Fruit fly (Drosophila melanogaster): ENCODE data around the gene CG5653.

The CG5653 gene

DNA sequence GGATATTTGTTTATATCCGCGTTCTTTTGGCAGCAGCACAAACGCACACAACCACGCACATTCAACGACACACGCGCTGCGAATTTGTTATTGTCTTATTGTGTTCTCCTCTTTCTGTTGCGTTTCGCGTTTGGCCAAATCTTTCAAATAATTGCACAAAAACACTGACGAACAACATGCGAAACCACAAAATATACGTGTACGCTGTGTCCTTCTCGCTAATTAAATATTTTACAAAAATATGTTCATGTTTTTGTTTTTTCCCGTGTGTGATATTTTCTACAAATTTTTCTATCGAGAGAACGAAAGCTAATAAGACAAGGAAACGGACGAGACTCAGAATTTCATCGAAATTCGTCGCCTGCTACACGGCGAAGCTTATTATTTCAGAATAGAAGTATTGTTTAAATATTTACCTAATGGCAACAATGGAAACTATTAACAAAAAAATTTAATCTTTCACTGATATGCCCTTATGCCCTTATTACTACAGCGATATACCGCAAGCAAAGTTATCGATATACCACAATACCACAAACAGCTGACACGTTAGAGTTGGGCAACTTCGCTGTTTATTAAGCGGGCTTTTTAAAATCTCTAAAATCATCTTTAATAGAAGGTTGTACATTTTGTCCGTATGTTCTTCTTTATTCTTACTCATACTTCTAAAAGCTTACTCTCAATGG lies 12.1 kb downstream of the CG5653 start, which contains the start of the genes CG43783 and orb2 (continued):
- TF ChIP-seq CG12769 (tag; optimal IDR thresholded peaks at IDR 0.05) = no peak
- no peak for TF ChIP-seq CG8290 (GFP tag; optimal IDR thresholded peaks at IDR 0.05)
- TF ChIP-seq CG8290 (tag; optimal IDR thresholded peaks at IDR 0.05) = no peak
- TF ChIP-seq CG3995 (GFP tag; optimal IDR thresholded peaks at IDR 0.05) = no peak
- TF ChIP-seq CG3163 (GFP tag; optimal IDR thresholded peaks at IDR 0.05) = no peak
- no peak for TF ChIP-seq Rfx (GFP tag; IDR thresholded peaks at IDR 0.05)
- TF ChIP-seq grn (GFP tag; optimal IDR thresholded peaks at IDR 0.05) = no peak
- TF ChIP-seq org-1 (GFP tag; optimal IDR thresholded peaks at IDR 0.05) = no peak
- no peak for TF ChIP-seq CG13296 (GFP tag; optimal IDR thresholded peaks at IDR 0.05)
- no peak for TF ChIP-seq CG16815 (GFP tag; optimal IDR thresholded peaks at IDR 0.05)
- TF ChIP-seq ro (GFP tag; IDR thresholded peaks at IDR 0.05) = no peak
- no peak for TF ChIP-seq NFAT (GFP tag; IDR thresholded peaks at IDR 0.05)
- TF ChIP-seq stwl (tag; optimal IDR thresholded peaks at IDR 0.05) = peak; percentile 55
- no peak for TF ChIP-seq ham (GFP tag; IDR thresholded peaks at IDR 0.05)
- TF ChIP-seq fd64A (GFP tag; optimal IDR thresholded peaks at IDR 0.05) = no peak
- TF ChIP-seq pho (GFP tag; optimal IDR thresholded peaks at IDR 0.05) = no peak
- no peak for TF ChIP-seq slou (GFP tag; optimal IDR thresholded peaks at IDR 0.05)
- no peak for TF ChIP-seq slp2 (GFP tag; optimal IDR thresholded peaks at IDR 0.05)
- no peak for TF ChIP-seq HLH3B (GFP tag; IDR thresholded peaks at IDR 0.05)
- no peak for TF ChIP-seq CG4820 (GFP tag; optimal IDR thresholded peaks at IDR 0.05)
- TF ChIP-seq CG18476 (GFP tag; optimal IDR thresholded peaks at IDR 0.05) = no peak
- TF ChIP-seq CG17912 (GFP tag; optimal IDR thresholded peaks at IDR 0.05) = no peak
- TF ChIP-seq MBD-R2 (GFP tag; IDR thresholded peaks at IDR 0.05) = no peak
- TF ChIP-seq cas (GFP tag; IDR thresholded peaks at IDR 0.05) = no peak
- peak; percentile 32 for TF ChIP-seq CG4617 (GFP tag; optimal IDR thresholded peaks at IDR 0.05; ENCODE audit: borderline replicate concordance)
- no peak for TF ChIP-seq dmrt99B (tag; optimal IDR thresholded peaks at IDR 0.05)
- TF ChIP-seq CG10462 (GFP tag; optimal IDR thresholded peaks at IDR 0.05) = no peak
- TF ChIP-seq CG34224 (GFP tag; IDR thresholded peaks at IDR 0.05; ENCODE audit: partially characterized antibody) = peak; percentile 77
- no peak for TF ChIP-seq sqz (GFP tag; optimal IDR thresholded peaks at IDR 0.05)
- TF ChIP-seq kay (GFP tag; optimal IDR thresholded peaks at IDR 0.05) = no peak
- peak; percentile 57 for TF ChIP-seq hbn (GFP tag; IDR thresholded peaks at IDR 0.05; ENCODE audit: partially characterized antibody)
- no peak for TF ChIP-seq zf30C (GFP tag; optimal IDR thresholded peaks at IDR 0.05)
- TF ChIP-seq Asciz (GFP tag; optimal IDR thresholded peaks at IDR 0.05) = no peak
- no peak for TF ChIP-seq zfh1 (GFP tag; IDR thresholded peaks at IDR 0.05)
- no peak for TF ChIP-seq Elba2 (GFP tag; optimal IDR thresholded peaks at IDR 0.05)
- TF ChIP-seq CG10321 (GFP tag; IDR thresholded peaks at IDR 0.05) = no peak
- no peak for TF ChIP-seq pan (optimal IDR thresholded peaks at IDR 0.05)
- TF ChIP-seq pan (GFP tag; optimal IDR thresholded peaks at IDR 0.05 in 1 of 2, IDR thresholded peaks at IDR 0.05 in 1 of 2) = no peak
- no peak for TF ChIP-seq CG13123 (GFP tag; optimal IDR thresholded peaks at IDR 0.05)
- TF ChIP-seq en (GFP tag; optimal IDR thresholded peaks at IDR 0.05) = no peak
- TF ChIP-seq CG10267 (tag; optimal IDR thresholded peaks at IDR 0.05) = no peak
- TF ChIP-seq Nf-YC (tag; optimal IDR thresholded peaks at IDR 0.05) = no peak
- no peak for TF ChIP-seq fu2 (GFP tag; optimal IDR thresholded peaks at IDR 0.05)
- TF ChIP-seq dm (GFP tag; optimal IDR thresholded peaks at IDR 0.05) = no peak
- no peak for TF ChIP-seq Myb (GFP tag; optimal IDR thresholded peaks at IDR 0.05)
- TF ChIP-seq ftz-f1 (GFP tag; optimal IDR thresholded peaks at IDR 0.05) = no peak
- no peak for TF ChIP-seq H15 (GFP tag; IDR thresholded peaks at IDR 0.05)
- no peak for TF ChIP-seq CG14441 (GFP tag; IDR thresholded peaks at IDR 0.05)
- TF ChIP-seq Sox100B (GFP tag; optimal IDR thresholded peaks at IDR 0.05) = no peak
- peak; percentile 77 for TF ChIP-seq HLH4C (GFP tag; IDR thresholded peaks at IDR 0.05; ENCODE audit: partially characterized antibody)
- TF ChIP-seq zen2 (GFP tag; IDR thresholded peaks at IDR 0.05; ENCODE audit: partially characterized antibody) = peak; percentile 55; the same call in 2 of the 3 replicates
- TF ChIP-seq Doc3 (GFP tag; IDR thresholded peaks at IDR 0.05; ENCODE audit: partially characterized antibody) = peak; percentile 33; the same call in 1 of the 3 replicates
